Fruit fly (Drosophila melanogaster) whole organism, embryonic: ENCODE measurements around the gene dtn.

Experiments
- Ada2b ChIP-seq: fragments of 200-800 bp; sonication (Bioruptor generic); IDR thresholded peaks from 2 replicates; pipeline ENCODE4 v1.3.6; 2022; ENCODE audit warnings: missing biosample characterization, missing genetic modification characterization
- Blimp-1 ChIP-seq: fragments of 200-800 bp; sonication (Bioruptor generic); optimal IDR thresholded peaks from 3 replicates; lab custom pipeline; 2018; ENCODE audit warnings: missing biosample characterization, missing genetic modification characterization, mild to moderate bottlenecking, moderate library complexity, missing genetic modification reagents
- CG10565 ChIP-seq: fragments of 200-800 bp; sonication (Bioruptor generic); optimal IDR thresholded peaks from 3 replicates; lab custom pipeline; 2016; ENCODE audit warnings: missing biosample characterization, mild to moderate bottlenecking, missing genetic modification characterization
- CG12391 ChIP-seq: fragments of 200-800 bp; sonication (Bioruptor generic); optimal IDR thresholded peaks from 3 replicates; lab custom pipeline; 2018; ENCODE audit warnings: missing biosample characterization, mild to moderate bottlenecking, missing genetic modification characterization, moderate library complexity
- CG14860 ChIP-seq: fragments of 200-800 bp; sonication (Bioruptor generic); IDR thresholded peaks from 3 replicates; pipeline ENCODE4 v1.3.6; 2022; ENCODE audit warnings: missing biosample characterization, missing genetic modification characterization; ENCODE audit not compliant: partially characterized antibody
- CG17568 ChIP-seq: fragments of 200-800 bp; sonication (Bioruptor generic); optimal IDR thresholded peaks from 2 replicates; lab custom pipeline; 2018; ENCODE audit warnings: missing biosample characterization, mild to moderate bottlenecking, missing genetic modification characterization, moderate library complexity
- CG17802 ChIP-seq: fragments of 200-800 bp; sonication (Bioruptor generic); optimal IDR thresholded peaks from 2 replicates; lab custom pipeline; 2018; ENCODE audit warnings: missing biosample characterization, mild to moderate bottlenecking, missing genetic modification characterization, moderate library complexity
- CG17829 ChIP-seq: fragments of 200-800 bp; optimal IDR thresholded peaks from 2 replicates; lab custom pipeline; 2019; ENCODE audit warnings: missing biosample characterization, mild to moderate bottlenecking, missing genetic modification characterization, moderate library complexity
- CG18262 ChIP-seq: fragments of 200-800 bp; optimal IDR thresholded peaks from 3 replicates; lab custom pipeline; 2019; ENCODE audit warnings: missing biosample characterization, mild to moderate bottlenecking, missing genetic modification characterization, moderate library complexity
- CG2202 ChIP-seq: fragments of 200-800 bp; sonication (Bioruptor generic); optimal IDR thresholded peaks from 2 replicates; lab custom pipeline; 2018; ENCODE audit warnings: missing biosample characterization, mild to moderate bottlenecking, missing genetic modification characterization
- CG3065 ChIP-seq: fragments of 200-800 bp; sonication (Bioruptor generic); optimal IDR thresholded peaks from 2 replicates; lab custom pipeline; 2016; ENCODE audit warnings: missing biosample characterization, missing genetic modification characterization
- CG4820 ChIP-seq: fragments of 200-800 bp; sonication (Bioruptor generic); optimal IDR thresholded peaks from 3 replicates; lab custom pipeline; 2016; ENCODE audit warnings: missing biosample characterization, missing genetic modification characterization
- CG6254 ChIP-seq: fragments of 200-800 bp; sonication (Bioruptor generic); optimal IDR thresholded peaks from 3 replicates; lab custom pipeline; 2017; ENCODE audit warnings: mild to moderate bottlenecking, missing biosample characterization, missing genetic modification reagents, missing genetic modification characterization
- CG7839 ChIP-seq: fragments of 200-800 bp; sonication (Bioruptor generic); optimal IDR thresholded peaks from 3 replicates; lab custom pipeline; 2018; ENCODE audit warnings: missing biosample characterization, mild to moderate bottlenecking, missing genetic modification characterization, moderate library complexity
- CG8944 ChIP-seq: fragments of 200-800 bp; sonication (Bioruptor generic); optimal IDR thresholded peaks from 3 replicates; lab custom pipeline; 2016; ENCODE audit warnings: missing biosample characterization, missing genetic modification characterization
- CG9437 ChIP-seq: fragments of 200-800 bp; sonication (Bioruptor generic); optimal IDR thresholded peaks from 2 replicates; lab custom pipeline; 2018; ENCODE audit warnings: missing biosample characterization, mild to moderate bottlenecking, missing genetic modification characterization
- Doc2 ChIP-seq: fragments of 200-800 bp; sonication (Bioruptor generic); IDR thresholded peaks from 2 replicates; pipeline ENCODE4 v1.3.6; 2022; ENCODE audit warnings: missing biosample characterization, missing genetic modification characterization
- Eip74EF ChIP-seq, 2 experiments: fragments of 200-800 bp in 1 of 2; fragments of >200 bp in 1 of 2; sonication (Bioruptor generic) in 1 of 2; optimal IDR thresholded peaks; 2 replicates each; lab custom pipeline; 2017 to 2019; ENCODE audit warnings: missing biosample characterization in 2 of 2, missing genetic modification characterization in 2 of 2, mild to moderate bottlenecking in 1 of 2, moderate library complexity in 1 of 2
- Ets97D ChIP-seq: fragments of 200-800 bp; sonication (Bioruptor generic); optimal IDR thresholded peaks from 3 replicates; lab custom pipeline; 2016; ENCODE audit warnings: missing biosample characterization, missing genetic modification characterization
- Fer1 ChIP-seq: fragments of 200-800 bp; sonication (Bioruptor generic); optimal IDR thresholded peaks from 2 replicates; lab custom pipeline; 2017; ENCODE audit warnings: missing biosample characterization, mild to moderate bottlenecking, missing genetic modification characterization
- HLHmδ ChIP-seq: fragments of 200-800 bp; sonication (Bioruptor generic); optimal IDR thresholded peaks from 2 replicates; lab custom pipeline; 2018; ENCODE audit warnings: missing biosample characterization, mild to moderate bottlenecking, missing genetic modification characterization, moderate library complexity
- HmgD ChIP-seq: fragments of 200-800 bp; sonication (Bioruptor generic); optimal IDR thresholded peaks from 3 replicates; lab custom pipeline; 2016; ENCODE audit warnings: missing biosample characterization, missing genetic modification characterization
- PHDP ChIP-seq: fragments of 200-800 bp; sonication (Bioruptor generic); optimal IDR thresholded peaks from 3 replicates; lab custom pipeline; 2018; ENCODE audit warnings: missing biosample characterization, mild to moderate bottlenecking, missing genetic modification characterization, moderate library complexity
- Rfx ChIP-seq: fragments of 200-800 bp; sonication (Bioruptor generic); IDR thresholded peaks from 2 replicates; pipeline ENCODE4 v1.3.6; 2022; ENCODE audit warnings: missing biosample characterization, missing genetic modification characterization
- Scr ChIP-seq: fragments of 200-800 bp; sonication (Bioruptor generic); IDR thresholded peaks from 2 replicates; pipeline ENCODE4 v1.3.6; 2022; ENCODE audit warnings: missing biosample characterization, missing genetic modification characterization; ENCODE audit not compliant: partially characterized antibody
- Sox100B ChIP-seq: fragments of 200-800 bp; sonication (Bioruptor generic); optimal IDR thresholded peaks from 3 replicates; lab custom pipeline; 2018; ENCODE audit warnings: missing biosample characterization, mild to moderate bottlenecking, missing genetic modification characterization
- Ssrp ChIP-seq: fragments of 200-800 bp; sonication (Bioruptor generic); optimal IDR thresholded peaks from 2 replicates; lab custom pipeline; 2018; ENCODE audit warnings: missing biosample characterization, mild to moderate bottlenecking, missing genetic modification characterization, moderate library complexity
- TFAM ChIP-seq: fragments of 200-800 bp; sonication (Bioruptor generic); optimal IDR thresholded peaks from 2 replicates; lab custom pipeline; 2017; ENCODE audit warnings: missing biosample characterization, missing genetic modification characterization, inconsistent platforms
- aop ChIP-seq: fragments of 200-800 bp; sonication (Bioruptor generic); IDR thresholded peaks from 2 replicates; pipeline ENCODE4 v1.3.6; 2022; ENCODE audit warnings: missing biosample characterization, missing genetic modification characterization
- ap ChIP-seq: fragments of 200-800 bp; sonication (Bioruptor generic); IDR thresholded peaks from 2 replicates; pipeline ENCODE4 v1.3.6; 2022; ENCODE audit warnings: missing biosample characterization, missing genetic modification characterization
- btn ChIP-seq: fragments of 200-800 bp; sonication (Bioruptor generic); optimal IDR thresholded peaks from 2 replicates; lab custom pipeline; 2016; ENCODE audit warnings: missing biosample characterization, missing genetic modification characterization
- corto ChIP-seq: fragments of 200-800 bp; sonication (Bioruptor generic); optimal IDR thresholded peaks from 2 replicates; lab custom pipeline; 2016; ENCODE audit warnings: missing biosample characterization, mild to moderate bottlenecking, missing genetic modification characterization, moderate library complexity
- cwo ChIP-seq: fragments of 200-800 bp; sonication (Bioruptor generic); optimal IDR thresholded peaks from 3 replicates; lab custom pipeline; 2017; ENCODE audit warnings: missing biosample characterization, missing genetic modification characterization, mild to moderate bottlenecking, moderate library complexity, missing genetic modification reagents
- dysf ChIP-seq: fragments of 200-800 bp; sonication (Bioruptor generic); IDR thresholded peaks from 3 replicates; pipeline ENCODE4 v1.3.6; 2022; ENCODE audit warnings: missing biosample characterization, missing genetic modification characterization
- eyg ChIP-seq: fragments of 200-800 bp; sonication (Bioruptor generic); optimal IDR thresholded peaks from 3 replicates; lab custom pipeline; 2016; ENCODE audit warnings: missing biosample characterization, missing genetic modification characterization
- fd102C ChIP-seq: fragments of 200-800 bp; sonication (Bioruptor generic); optimal IDR thresholded peaks from 2 replicates; lab custom pipeline; 2018; ENCODE audit warnings: missing biosample characterization, mild to moderate bottlenecking, missing genetic modification characterization, moderate library complexity
- fu2 ChIP-seq: fragments of 200-800 bp; sonication (Bioruptor generic); optimal IDR thresholded peaks from 2 replicates; lab custom pipeline; 2016; ENCODE audit warnings: missing biosample characterization, missing genetic modification characterization
- gt ChIP-seq: fragments of 200-800 bp; sonication (Bioruptor generic); IDR thresholded peaks from 2 replicates; pipeline ENCODE4 v1.3.6; 2022; ENCODE audit warnings: missing biosample characterization, missing genetic modification characterization
- hbn ChIP-seq: fragments of 200-800 bp; sonication (Bioruptor generic); IDR thresholded peaks from 2 replicates; pipeline ENCODE4 v1.3.6; 2022; ENCODE audit warnings: missing biosample characterization, missing genetic modification characterization; ENCODE audit not compliant: partially characterized antibody
- hth ChIP-seq: fragments of >200 bp; optimal IDR thresholded peaks from 2 replicates; lab custom pipeline; 2017; ENCODE audit warnings: inconsistent platforms
- inv ChIP-seq: fragments of 200-800 bp; sonication (Bioruptor generic); IDR thresholded peaks from 2 replicates; pipeline ENCODE4 v1.3.6; 2022; ENCODE audit warnings: missing biosample characterization, missing genetic modification characterization; ENCODE audit not compliant: partially characterized antibody
- klu ChIP-seq: fragments of 200-800 bp; sonication (Bioruptor generic); IDR thresholded peaks from 2 replicates; pipeline ENCODE4 v1.3.6; 2022; ENCODE audit warnings: missing biosample characterization, missing genetic modification characterization
- odd ChIP-seq: fragments of 200-800 bp; sonication (Bioruptor generic); optimal IDR thresholded peaks from 2 replicates; lab custom pipeline; 2017; ENCODE audit warnings: missing biosample characterization, mild to moderate bottlenecking, missing genetic modification characterization
- pfk ChIP-seq: fragments of 200-800 bp; sonication (Bioruptor generic); optimal IDR thresholded peaks from 2 replicates; lab custom pipeline; 2018; ENCODE audit warnings: missing biosample characterization, mild to moderate bottlenecking, missing genetic modification characterization, moderate library complexity
- pita ChIP-seq: fragments of 200-800 bp; sonication (Bioruptor generic); optimal IDR thresholded peaks from 2 replicates; lab custom pipeline; 2017; ENCODE audit warnings: missing biosample characterization, mild to moderate bottlenecking, missing genetic modification characterization
- pzg ChIP-seq: fragments of 200-800 bp; sonication (Bioruptor generic); optimal IDR thresholded peaks from 3 replicates; lab custom pipeline; 2018; ENCODE audit warnings: missing biosample characterization, mild to moderate bottlenecking, missing genetic modification characterization, moderate library complexity
- sc ChIP-seq, 3 experiments: fragments of >200 bp in 2 of 3; fragments of 200-800 bp in 1 of 3; sonication (Bioruptor generic) in 1 of 3; optimal IDR thresholded peaks; 2 replicates in 2 of 3; 3 replicates in 1 of 3; lab custom pipeline; 2017; ENCODE audit warnings: mild to moderate bottlenecking in 1 of 3, missing biosample characterization in 1 of 3, missing genetic modification characterization in 1 of 3, missing genetic modification reagents in 1 of 3
- sim ChIP-seq: fragments of 200-800 bp; sonication (Bioruptor generic); IDR thresholded peaks from 2 replicates; pipeline ENCODE4 v1.3.6; 2022; ENCODE audit warnings: missing biosample characterization, missing genetic modification characterization
- tna ChIP-seq: fragments of 200-800 bp; sonication (Bioruptor generic); IDR thresholded peaks from 2 replicates; pipeline ENCODE4 v1.3.6; 2022; ENCODE audit warnings: missing biosample characterization, missing genetic modification characterization; ENCODE audit not compliant: partially characterized antibody
- z ChIP-seq: fragments of 200-800 bp; sonication (Bioruptor generic); IDR thresholded peaks from 3 replicates; pipeline ENCODE4 v1.3.6; 2022; ENCODE audit warnings: missing biosample characterization, missing genetic modification characterization

The dtn gene

dm6 chrX:6260900-6261299, 35.5 kb downstream of the dtn start, which contains the start of gene Josd (continued):
- TF ChIP-seq aop (GFP tag; lab: Robert Waterston, UW), result no peak
- no peak for TF ChIP-seq CG9437 (GFP tag; lab: Kevin White, UChicago)
- TF ChIP-seq gt, result no peak
- peak; percentile 31 for TF ChIP-seq Ets97D
- TF ChIP-seq tna (GFP tag; lab: Robert Waterston, UW), result peak; percentile 54
- TF ChIP-seq sc (optimal IDR thresholded peaks at IDR 0.05; lab: Kevin White, UChicago), result no peak
- TF ChIP-seq sc (GFP tag; optimal IDR thresholded peaks at IDR 0.05; lab: Kevin White, UChicago), result no peak
- no peak for TF ChIP-seq CG7839 (tag; lab: Kevin White, UChicago)
- no peak for TF ChIP-seq Blimp-1
- TF ChIP-seq CG17802, result no peak
- no peak for TF ChIP-seq PHDP
- no peak for TF ChIP-seq CG17829 (tag; lab: Kevin White, UChicago)
- no peak for TF ChIP-seq CG6254 (GFP tag; lab: Kevin White, UChicago)
- TF ChIP-seq CG10565 (GFP tag; lab: Kevin White, UChicago), result no peak
- peak; percentile 51 for TF ChIP-seq pzg (GFP tag; lab: Kevin White, UChicago)
- TF ChIP-seq HmgD, result no peak
- TF ChIP-seq CG3065 (GFP tag; lab: Kevin White, UChicago), result no peak
- TF ChIP-seq pita, result no peak
- no peak for TF ChIP-seq HLHmδ (GFP tag; lab: Kevin White, UChicago)
- no peak for TF ChIP-seq fu2 (GFP tag; lab: Kevin White, UChicago)
- TF ChIP-seq btn, result no peak
- no peak for TF ChIP-seq CG4820 (GFP tag; lab: Kevin White, UChicago)
- peak; percentile 86 for TF ChIP-seq Scr
- no peak for TF ChIP-seq Ssrp
- no peak for TF ChIP-seq Ada2b (GFP tag; lab: Robert Waterston, UW)
- TF ChIP-seq sim (GFP tag; lab: Robert Waterston, UW), result no peak
- TF ChIP-seq dysf, result no peak
- no peak for TF ChIP-seq CG8944
- no peak for TF ChIP-seq hth (lab: Kevin White, UChicago)
- TF ChIP-seq TFAM (GFP tag; lab: Kevin White, UChicago), result no peak
- TF ChIP-seq Eip74EF (GFP tag; optimal IDR thresholded peaks at IDR 0.05; lab: Kevin White, UChicago), result no peak
- no peak for TF ChIP-seq fd102C (GFP tag; lab: Kevin White, UChicago)
- TF ChIP-seq Fer1 (GFP tag; lab: Kevin White, UChicago), result peak; percentile 3
- TF ChIP-seq CG18262 (tag; lab: Kevin White, UChicago), result no peak
- TF ChIP-seq Doc2, result no peak
- TF ChIP-seq ap, result no peak
- TF ChIP-seq CG2202 (tag; lab: Kevin White, UChicago), result no peak
- no peak for TF ChIP-seq corto (GFP tag; lab: Kevin White, UChicago)
- TF ChIP-seq inv (GFP tag; lab: Robert Waterston, UW), result peak; percentile 76
- TF ChIP-seq Rfx (GFP tag; lab: Robert Waterston, UW), result peak; percentile 50
- no peak for TF ChIP-seq klu (GFP tag; lab: Robert Waterston, UW)
- no peak for TF ChIP-seq Sox100B
- no peak for TF ChIP-seq CG17568 (GFP tag; lab: Kevin White, UChicago)
- TF ChIP-seq pfk (GFP tag; lab: Kevin White, UChicago), result no peak
- TF ChIP-seq hbn, result peak; percentile 87
- peak; percentile 23 for TF ChIP-seq CG12391 (tag; lab: Kevin White, UChicago)
- TF ChIP-seq z (GFP tag; lab: Robert Waterston, UW), result no peak
- peak; percentile 69 for TF ChIP-seq CG14860
- no peak for TF ChIP-seq cwo
- TF ChIP-seq odd (GFP tag; lab: Kevin White, UChicago), result no peak
- no peak for TF ChIP-seq eyg
